Worm (Caenorhabditis elegans): ENCODE results near the gene F47C12.8.

ce11 chrIV:3988132-3988531, 10.3 kb downstream of the F47C12.8 start:
- TF ChIP-seq ref-1 (GFP tag; conservative IDR thresholded peaks at IDR 0.05): no peak
- no peak for TF ChIP-seq T22C8.4 (GFP tag; IDR thresholded peaks at IDR 0.05)
- TF ChIP-seq flt-1 (GFP tag; IDR thresholded peaks at IDR 0.05): no peak
- no peak for TF ChIP-seq klf-2 (GFP tag; conservative IDR thresholded peaks at IDR 0.05)
- no peak for TF ChIP-seq ztf-29 (GFP tag; IDR thresholded peaks at IDR 0.05)
- no peak for TF ChIP-seq med-1 (GFP tag; optimal IDR thresholded peaks at IDR 0.05; ENCODE audit: insufficient read depth)
- TF ChIP-seq tab-1 (GFP tag; IDR thresholded peaks at IDR 0.05): no peak
- TF ChIP-seq cog-1 (tag; optimal IDR thresholded peaks at IDR 0.05): no peak
- TF ChIP-seq ztf-23 (GFP tag; IDR thresholded peaks at IDR 0.05): no peak
